Fruit fly (Drosophila melanogaster): ENCODE measurements around the gene Jhbp16.

dm6 chr3R:21665404-21665803 is 1.2 kb downstream of the Jhbp16 start:
- TF ChIP-seq bab1 (GFP tag; optimal IDR thresholded peaks at IDR 0.05) (no peak), CG7045 (GFP tag; optimal IDR thresholded peaks at IDR 0.05) (no peak), CG12768 (GFP tag; optimal IDR thresholded peaks at IDR 0.05) (no peak), pad (GFP tag; optimal IDR thresholded peaks at IDR 0.05) (no peak), tj (GFP tag; optimal IDR thresholded peaks at IDR 0.05) (no peak), ovo (GFP tag; optimal IDR thresholded peaks at IDR 0.05) (no peak)

Measured in whole organism, adult.